Worm (Caenorhabditis elegans) whole organism, mixed stage, embryonic: ENCODE results near the gene C25F9.15.

Source experiments
- ceh-83 ChIP-seq: fragments of 200-800 bp; sonication (Bioruptor generic); optimal IDR thresholded peaks from 2 replicates; lab custom pipeline; 2018; ENCODE audit warnings: mild to moderate bottlenecking, missing genetic modification characterization, missing compliant biosample characterization
- elt-3 ChIP-seq: fragments of 150-350 bp; optimal IDR thresholded peaks from 2 replicates; lab custom pipeline; 2014; ENCODE audit warnings: missing biosample characterization, missing genetic modification characterization
- lin-13 ChIP-seq: fragments of 150-350 bp; optimal IDR thresholded peaks from 2 replicates; lab custom pipeline; 2014; ENCODE audit warnings: missing biosample characterization, missing genetic modification characterization
- lsy-2 ChIP-seq: fragments of 150-350 bp; optimal IDR thresholded peaks from 2 replicates; lab custom pipeline; 2014; ENCODE audit warnings: missing biosample characterization, missing genetic modification characterization
- mls-2 ChIP-seq: sonication (generic microtip); optimal IDR thresholded peaks from 2 replicates; lab custom pipeline; 2016; ENCODE audit warnings: mild to moderate bottlenecking, missing genetic modification characterization, moderate library complexity, missing compliant biosample characterization
- nhr-12 ChIP-seq: fragments of 150-350 bp; optimal IDR thresholded peaks from 2 replicates; lab custom pipeline; 2014; ENCODE audit warnings: missing biosample characterization, missing genetic modification characterization
- nhr-237 ChIP-seq: fragments of 150-350 bp; optimal IDR thresholded peaks from 2 replicates; lab custom pipeline; 2014; ENCODE audit warnings: missing biosample characterization, missing genetic modification characterization
- nhr-76 ChIP-seq: sonication (generic microtip); optimal IDR thresholded peaks from 2 replicates; lab custom pipeline; 2017; ENCODE audit warnings: missing biosample characterization, missing genetic modification characterization
- snpc-4 ChIP-seq: fragments of 150-350 bp; optimal IDR thresholded peaks from 2 replicates; lab custom pipeline; 2014; ENCODE audit warnings: missing biosample characterization, missing genetic modification characterization
- unc-39 ChIP-seq: fragments of 150-350 bp; optimal IDR thresholded peaks from 2 replicates; lab custom pipeline; 2014; ENCODE audit warnings: missing biosample characterization, missing genetic modification characterization
- ztf-11 ChIP-seq: fragments of 150-350 bp; optimal IDR thresholded peaks from 2 replicates; lab custom pipeline; 2014; ENCODE audit warnings: missing biosample characterization, missing genetic modification characterization

ce11 chrV:19428097-19428496 is 10.2 kb downstream of the C25F9.15 start:
- TF ChIP-seq lsy-2, result no peak
- no peak for TF ChIP-seq ztf-11 (tag; lab: Kevin White, UChicago)
- no peak for TF ChIP-seq lin-13 (tag; lab: Kevin White, UChicago)
- no peak for TF ChIP-seq nhr-76
- TF ChIP-seq nhr-237 (tag; lab: Kevin White, UChicago), result no peak
- TF ChIP-seq snpc-4, result no peak
- no peak for TF ChIP-seq mls-2 (tag; lab: Kevin White, UChicago)
- no peak for TF ChIP-seq unc-39
- no peak for TF ChIP-seq nhr-12 (tag; lab: Kevin White, UChicago)
- no peak for TF ChIP-seq elt-3 (tag; lab: Kevin White, UChicago)
- TF ChIP-seq ceh-83 (GFP tag; lab: Kevin White, UChicago), result no peak
